Worm (Caenorhabditis elegans): ENCODE results near the gene mpz-4.

- TF ChIP-seq isw-1 (GFP tag; IDR thresholded peaks at IDR 0.05) (no peak), efl-1 (optimal IDR thresholded peaks at IDR 0.05) (no peak), efl-1 (GFP tag; optimal IDR thresholded peaks at IDR 0.05 in 1 of 2) (no peak), unc-98 (GFP tag; IDR thresholded peaks at IDR 0.05) (no peak)
These were observed 51.1 kb downstream of the mpz-4 start, which contains the start of gene R11E3.19 for ce11 chrIV:4776001-4776400.

Measured in whole organism, L1 larva.